Fruit fly (Drosophila melanogaster): ENCODE data around the gene SmB.

DNA sequence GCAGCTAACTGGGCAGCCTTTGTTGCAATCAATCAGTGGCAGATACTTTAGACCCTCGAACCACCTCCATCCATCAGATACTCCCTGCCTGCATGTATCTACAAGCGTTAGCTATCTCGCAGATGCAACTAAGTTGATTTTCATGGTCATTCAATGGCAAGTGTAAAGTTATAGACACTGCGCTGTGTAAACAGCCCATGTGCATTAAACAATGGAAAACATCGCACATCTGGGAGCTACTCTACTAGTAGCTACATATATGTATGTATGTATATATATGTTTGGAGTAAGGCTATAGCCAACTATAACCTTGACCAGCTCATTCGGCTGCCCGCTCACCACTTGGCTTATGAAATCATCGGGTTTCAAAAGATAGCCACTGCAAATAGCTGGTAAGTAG is 43.8 kb upstream of the SmB start:
- no peak for TF ChIP-seq Dif (GFP tag; optimal IDR thresholded peaks at IDR 0.05; ENCODE audit: partially characterized antibody)
- no peak for TF ChIP-seq psq (GFP tag; optimal IDR thresholded peaks at IDR 0.05)
- TF ChIP-seq pan (optimal IDR thresholded peaks at IDR 0.05), result no peak
- no peak for TF ChIP-seq ey (GFP tag; optimal IDR thresholded peaks at IDR 0.05)
- TF ChIP-seq br (GFP tag; optimal IDR thresholded peaks at IDR 0.05), result no peak

Data from whole organism, wandering third instar larva.